Worm (Caenorhabditis elegans) whole organism, L3 larva: ENCODE results near the gene mccc-2.

Experiments
- elt-3 ChIP-seq, 3 experiments: fragments of 150-350 bp in 1 of 3; sonication (generic microtip) in 2 of 3; optimal IDR thresholded peaks; 2 replicates in 2 of 3; 4 replicates in 1 of 3; lab custom pipeline; 2014 to 2017; ENCODE audit warnings: missing biosample characterization in 3 of 3, missing genetic modification characterization in 3 of 3
- nhr-28 ChIP-seq: fragments of 150-350 bp; optimal IDR thresholded peaks from 2 replicates; lab custom pipeline; 2014; ENCODE audit warnings: missing biosample characterization, missing genetic modification characterization
- nhr-67 ChIP-seq: fragments of 150-350 bp; optimal IDR thresholded peaks from 2 replicates; lab custom pipeline; 2014; ENCODE audit warnings: missing biosample characterization, missing genetic modification characterization
- tbx-2 ChIP-seq: sonication (generic microtip); optimal IDR thresholded peaks from 2 replicates; lab custom pipeline; 2016; ENCODE audit warnings: mild to moderate bottlenecking, missing genetic modification characterization, missing compliant biosample characterization

DNA sequence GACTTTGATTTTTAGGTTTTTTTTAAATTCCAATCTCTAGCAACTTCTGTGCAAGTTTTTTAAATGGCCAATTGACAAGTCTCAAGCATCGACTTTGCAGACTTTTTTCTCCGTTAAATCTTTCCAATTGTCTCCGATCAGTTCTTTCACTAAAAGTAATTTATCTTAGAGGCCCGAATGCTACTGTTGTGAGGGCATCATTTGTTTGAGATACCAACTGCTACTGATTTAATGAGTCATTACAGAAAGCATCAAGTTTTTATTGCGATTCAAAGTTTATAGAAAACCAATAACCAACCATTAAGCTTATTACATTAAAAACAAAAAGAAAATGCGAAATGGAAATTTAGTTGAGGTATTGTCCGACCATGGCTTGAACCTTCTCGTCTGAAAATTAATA is 9.0 kb downstream of the mccc-2 start:
- TF ChIP-seq nhr-67 (tag; lab: Kevin White, UChicago) (no peak), elt-3 (tag; optimal IDR thresholded peaks at IDR 0.05; lab: Kevin White, UChicago) (no peak), nhr-28 (tag; lab: Kevin White, UChicago) (no peak), tbx-2 (tag; lab: Kevin White, UChicago) (no peak)
